Fruit fly (Drosophila melanogaster) whole organism, prepupa: ENCODE data around the gene TwdlG.

Source experiments
- Blimp-1 ChIP-seq: fragments of 200-800 bp; sonication (Bioruptor generic); optimal IDR thresholded peaks from 3 replicates; lab custom pipeline; 2017; ENCODE audit warnings: missing biosample characterization, missing genetic modification characterization, mild to moderate bottlenecking, moderate library complexity, missing genetic modification reagents
- CG10631 ChIP-seq: fragments of 200-800 bp; sonication (Bioruptor generic); optimal IDR thresholded peaks from 2 replicates; lab custom pipeline; 2016; ENCODE audit warnings: missing biosample characterization, missing genetic modification characterization
- CG11294 ChIP-seq: fragments of 200-800 bp; sonication (Bioruptor generic); IDR thresholded peaks from 2 replicates; pipeline ENCODE4 v1.3.6; 2022; ENCODE audit warnings: missing biosample characterization, missing genetic modification characterization
- CG11762 ChIP-seq: fragments of 200-800 bp; sonication (Bioruptor generic); optimal IDR thresholded peaks from 3 replicates; lab custom pipeline; 2016; ENCODE audit warnings: missing biosample characterization, missing genetic modification characterization; ENCODE audit not compliant: insufficient read depth
- CG15336 ChIP-seq: fragments of 200-800 bp; sonication (Bioruptor generic); IDR thresholded peaks from 2 replicates; pipeline ENCODE4 v1.3.6; 2022; ENCODE audit warnings: missing biosample characterization, missing genetic modification characterization
- CG1621 ChIP-seq: fragments of 200-800 bp; sonication (Bioruptor generic); optimal IDR thresholded peaks from 3 replicates; lab custom pipeline; 2018; ENCODE audit warnings: missing biosample characterization, mild to moderate bottlenecking, missing genetic modification characterization
- CG16779 ChIP-seq: fragments of 200-800 bp; sonication (Bioruptor generic); optimal IDR thresholded peaks from 3 replicates; lab custom pipeline; 2017; ENCODE audit warnings: missing biosample characterization, mild to moderate bottlenecking, missing genetic modification characterization
- CG3032 ChIP-seq: fragments of 200-800 bp; optimal IDR thresholded peaks from 2 replicates; lab custom pipeline; 2019; ENCODE audit warnings: missing biosample characterization, mild to moderate bottlenecking, missing genetic modification characterization, moderate library complexity
- CG32006 ChIP-seq: fragments of 200-800 bp; sonication (Bioruptor generic); optimal IDR thresholded peaks from 3 replicates; lab custom pipeline; 2017; ENCODE audit warnings: missing biosample characterization, mild to moderate bottlenecking, missing genetic modification characterization
- CG34406 ChIP-seq: fragments of 200-800 bp; sonication (Bioruptor generic); optimal IDR thresholded peaks from 3 replicates; lab custom pipeline; 2016; ENCODE audit warnings: missing biosample characterization, missing genetic modification characterization
- CG3919 ChIP-seq: fragments of 200-800 bp; sonication (Bioruptor generic); optimal IDR thresholded peaks from 3 replicates; lab custom pipeline; 2016; ENCODE audit warnings: missing biosample characterization, missing genetic modification characterization
- CG4318 ChIP-seq: fragments of 200-800 bp; sonication (Bioruptor generic); optimal IDR thresholded peaks from 3 replicates; lab custom pipeline; 2017; ENCODE audit warnings: missing biosample characterization, mild to moderate bottlenecking, missing genetic modification characterization
- CG6163 ChIP-seq: fragments of 200-800 bp; sonication (Bioruptor generic); IDR thresholded peaks from 3 replicates; pipeline ENCODE4 v1.3.6; 2022; ENCODE audit warnings: missing biosample characterization, missing genetic modification characterization
- CG6276 ChIP-seq: fragments of 200-800 bp; sonication (Bioruptor generic); optimal IDR thresholded peaks from 2 replicates; lab custom pipeline; 2017; ENCODE audit warnings: missing biosample characterization, mild to moderate bottlenecking, missing genetic modification characterization
- CG6808 ChIP-seq: fragments of 200-800 bp; sonication (Bioruptor generic); optimal IDR thresholded peaks from 3 replicates; lab custom pipeline; 2017; ENCODE audit warnings: missing biosample characterization, missing genetic modification characterization, mild to moderate bottlenecking, moderate library complexity, missing genetic modification reagents
- CG7368 ChIP-seq: fragments of 200-800 bp; sonication (Bioruptor generic); optimal IDR thresholded peaks from 3 replicates; lab custom pipeline; 2016; ENCODE audit warnings: missing biosample characterization, missing genetic modification characterization
- CG8119 ChIP-seq: fragments of 200-800 bp; sonication (Bioruptor generic); IDR thresholded peaks from 3 replicates; pipeline ENCODE4 v1.3.6; 2022; ENCODE audit warnings: missing biosample characterization, missing genetic modification characterization
- CG8632 ChIP-seq: fragments of 200-800 bp; sonication (Bioruptor generic); optimal IDR thresholded peaks from 3 replicates; lab custom pipeline; 2016; ENCODE audit warnings: missing biosample characterization, missing genetic modification characterization
- CG9139 ChIP-seq: fragments of 200-800 bp; sonication (Bioruptor generic); optimal IDR thresholded peaks from 3 replicates; lab custom pipeline; 2017; ENCODE audit warnings: missing biosample characterization, mild to moderate bottlenecking, missing genetic modification characterization
- Eip75B ChIP-seq: fragments of 200-800 bp; sonication (Bioruptor generic); optimal IDR thresholded peaks from 3 replicates; lab custom pipeline; 2016; ENCODE audit warnings: missing biosample characterization, missing genetic modification characterization
- Eip78C ChIP-seq: fragments of 200-800 bp; sonication (Bioruptor generic); peaks from one replicate; lab custom pipeline; 2016; ENCODE audit warnings: missing biosample characterization, missing genetic modification characterization
- Eip93F ChIP-seq: fragments of 200-800 bp; sonication (Bioruptor generic); optimal IDR thresholded peaks from 2 replicates; lab custom pipeline; 2016; ENCODE audit warnings: missing biosample characterization, mild to moderate bottlenecking, missing genetic modification characterization
- Gug ChIP-seq: fragments of 200-800 bp; sonication (Bioruptor generic); IDR thresholded peaks from 2 replicates; pipeline ENCODE4 v1.3.6; 2022; ENCODE audit warnings: missing biosample characterization, missing genetic modification characterization
- Hr39 ChIP-seq: fragments of 200-800 bp; sonication (Bioruptor generic); optimal IDR thresholded peaks from 2 replicates; lab custom pipeline; 2016; ENCODE audit warnings: missing biosample characterization, missing genetic modification characterization
- Lpt ChIP-seq: fragments of 200-800 bp; sonication (Bioruptor generic); optimal IDR thresholded peaks from 3 replicates; lab custom pipeline; 2016; ENCODE audit warnings: missing biosample characterization, missing genetic modification characterization
- Sox14 ChIP-seq: fragments of 200-800 bp; sonication (Bioruptor generic); optimal IDR thresholded peaks from 3 replicates; lab custom pipeline; 2016; ENCODE audit warnings: missing biosample characterization, missing genetic modification characterization
- Sox15 ChIP-seq: fragments of 200-800 bp; sonication (Bioruptor generic); optimal IDR thresholded peaks from 3 replicates; lab custom pipeline; 2016; ENCODE audit warnings: missing biosample characterization, missing genetic modification characterization
- achi ChIP-seq: fragments of 200-800 bp; sonication (Bioruptor generic); optimal IDR thresholded peaks from 3 replicates; lab custom pipeline; 2016; ENCODE audit warnings: missing biosample characterization, missing genetic modification characterization
- cyc ChIP-seq: fragments of 200-800 bp; sonication (Bioruptor generic); optimal IDR thresholded peaks from 3 replicates; lab custom pipeline; 2016; ENCODE audit warnings: missing biosample characterization, missing genetic modification characterization
- dsx ChIP-seq: fragments of 200-800 bp; optimal IDR thresholded peaks from 3 replicates; lab custom pipeline; 2019; ENCODE audit warnings: missing biosample characterization, mild to moderate bottlenecking, missing genetic modification characterization, moderate library complexity; ENCODE audit not compliant: poor library complexity, severe bottlenecking
- eg ChIP-seq: fragments of 200-800 bp; sonication (Bioruptor generic); IDR thresholded peaks from 3 replicates; pipeline ENCODE4 v1.3.6; 2022; ENCODE audit warnings: missing biosample characterization, missing genetic modification characterization
- esn ChIP-seq: fragments of 200-800 bp; sonication (Bioruptor generic); optimal IDR thresholded peaks from 2 replicates; lab custom pipeline; 2016; ENCODE audit warnings: missing biosample characterization, mild to moderate bottlenecking, missing genetic modification characterization, moderate library complexity
- fd59A ChIP-seq: fragments of 200-800 bp; sonication (Bioruptor generic); optimal IDR thresholded peaks from 2 replicates; lab custom pipeline; 2017; ENCODE audit warnings: missing biosample characterization, mild to moderate bottlenecking, missing genetic modification characterization, missing genetic modification reagents
- fd85E ChIP-seq: fragments of 200-800 bp; sonication (Bioruptor generic); optimal IDR thresholded peaks from 3 replicates; lab custom pipeline; 2016; ENCODE audit warnings: missing biosample characterization, missing genetic modification characterization
- fkh ChIP-seq: fragments of 200-800 bp; sonication (Bioruptor generic); optimal IDR thresholded peaks from 3 replicates; lab custom pipeline; 2017; ENCODE audit warnings: missing biosample characterization, mild to moderate bottlenecking, missing genetic modification characterization, moderate library complexity
- net ChIP-seq: fragments of 200-800 bp; sonication (Bioruptor generic); optimal IDR thresholded peaks from 3 replicates; lab custom pipeline; 2016; ENCODE audit warnings: missing biosample characterization, missing genetic modification characterization
- pdm3 ChIP-seq: fragments of 200-800 bp; sonication (Bioruptor generic); optimal IDR thresholded peaks from 3 replicates; lab custom pipeline; 2016; ENCODE audit warnings: missing biosample characterization, missing genetic modification characterization
- salr ChIP-seq, 2 experiments: fragments of 200-800 bp; sonication (Bioruptor generic); optimal IDR thresholded peaks; 3 replicates each; lab custom pipeline; 2016 to 2018; ENCODE audit warnings: missing biosample characterization in 2 of 2, missing genetic modification characterization in 2 of 2, mild to moderate bottlenecking in 1 of 2
- ss ChIP-seq, 2 experiments: fragments of 200-800 bp; sonication (Bioruptor generic); optimal IDR thresholded peaks; 2 replicates in 1 of 2; 3 replicates in 1 of 2; lab custom pipeline; 2017 to 2018; ENCODE audit warnings: mild to moderate bottlenecking in 2 of 2, missing biosample characterization in 2 of 2, missing genetic modification characterization in 2 of 2, moderate library complexity in 1 of 2
- svp ChIP-seq: fragments of 200-800 bp; sonication (Bioruptor generic); peaks from one replicate; lab custom pipeline; 2016; ENCODE audit warnings: missing biosample characterization, missing genetic modification characterization
- topi ChIP-seq: fragments of 200-800 bp; sonication (Bioruptor generic); optimal IDR thresholded peaks from 3 replicates; lab custom pipeline; 2016; ENCODE audit warnings: missing biosample characterization, missing genetic modification characterization

Gene TwdlG

DNA sequence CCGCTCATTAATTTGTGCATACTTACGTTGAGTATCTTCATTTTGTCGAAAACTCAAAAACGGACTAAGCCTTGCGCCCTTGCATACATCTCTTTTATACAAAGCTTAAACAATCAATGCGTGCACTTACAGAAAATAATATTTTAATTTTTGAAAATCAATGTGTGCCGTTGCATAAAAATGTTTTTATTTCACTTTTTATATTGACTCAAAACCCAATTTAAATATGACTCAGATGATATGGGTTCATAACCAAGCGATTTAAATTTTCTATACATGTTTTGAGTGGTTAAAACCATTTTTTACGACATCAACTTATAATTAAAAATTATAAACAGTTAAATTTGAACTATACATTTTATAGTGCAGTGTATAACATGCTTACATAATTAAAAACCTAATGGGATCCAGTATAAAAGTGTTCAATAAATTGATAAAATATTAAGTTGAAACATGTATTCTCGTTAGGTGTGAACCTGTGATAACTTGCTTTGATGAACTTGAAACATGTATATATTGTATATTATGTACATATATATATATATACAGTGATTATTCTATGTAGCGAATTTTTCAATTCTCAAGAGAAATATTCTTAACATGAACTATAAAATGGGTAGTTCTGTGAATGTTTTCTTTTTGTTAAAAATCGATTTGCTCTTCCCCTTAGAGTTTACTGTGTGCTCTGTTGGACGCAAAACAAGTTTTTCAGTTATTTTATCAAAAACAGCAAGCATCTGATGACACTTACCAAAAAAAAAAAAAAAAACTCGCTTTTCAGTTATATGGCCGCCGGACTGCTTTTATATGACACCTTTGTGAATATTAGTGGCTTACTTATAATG lies 7.8 kb downstream of the TwdlG start, which contains the start of gene CG34305 (continued):
- no peak for TF ChIP-seq Eip93F (GFP tag; lab: Kevin White, UChicago)
- no peak for TF ChIP-seq CG11294 (GFP tag; lab: Robert Waterston, UW)
- TF ChIP-seq CG11762 (GFP tag; lab: Kevin White, UChicago), result peak; percentile 4
- no peak for TF ChIP-seq CG15336 (GFP tag; lab: Robert Waterston, UW)
- TF ChIP-seq dsx (GFP tag; lab: Kevin White, UChicago), result no peak
- TF ChIP-seq ss (GFP tag; optimal IDR thresholded peaks at IDR 0.05; lab: Kevin White, UChicago), result no peak
- no peak for TF ChIP-seq fd59A (GFP tag; lab: Kevin White, UChicago)
- TF ChIP-seq svp, result peak; percentile 66
- no peak for TF ChIP-seq Blimp-1 (GFP tag; lab: Kevin White, UChicago)
- no peak for TF ChIP-seq CG32006 (GFP tag; lab: Kevin White, UChicago)
- no peak for TF ChIP-seq fd85E (GFP tag; lab: Kevin White, UChicago)
- TF ChIP-seq esn (GFP tag; lab: Kevin White, UChicago), result peak; percentile 65
- TF ChIP-seq CG3919 (GFP tag; lab: Kevin White, UChicago), result peak; percentile 11
- TF ChIP-seq pdm3 (GFP tag; lab: Kevin White, UChicago), result peak; percentile 54
- TF ChIP-seq CG16779 (tag; lab: Kevin White, UChicago), result no peak
- peak; percentile 18 for TF ChIP-seq CG10631
- no peak for TF ChIP-seq CG3032 (tag; lab: Kevin White, UChicago)
- TF ChIP-seq salr (GFP tag; optimal IDR thresholded peaks at IDR 0.05; lab: Kevin White, UChicago), result no peak
- peak; percentile 13 for TF ChIP-seq CG8632 (GFP tag; lab: Kevin White, UChicago)

- TF ChIP-seq svp (peak; percentile 89), achi (GFP tag; lab: Kevin White, UChicago) (no peak), CG1621 (peak; percentile 7), CG8119 (no peak), CG6808 (GFP tag; lab: Kevin White, UChicago) (no peak)
Measured at dm6 chr3R:4242209-4242887, 8.8 kb downstream of the TwdlG start, which contains the start of gene CG14642. Gene CG14642, minus strand, starts transcription at chr3R:4242717.

DNA sequence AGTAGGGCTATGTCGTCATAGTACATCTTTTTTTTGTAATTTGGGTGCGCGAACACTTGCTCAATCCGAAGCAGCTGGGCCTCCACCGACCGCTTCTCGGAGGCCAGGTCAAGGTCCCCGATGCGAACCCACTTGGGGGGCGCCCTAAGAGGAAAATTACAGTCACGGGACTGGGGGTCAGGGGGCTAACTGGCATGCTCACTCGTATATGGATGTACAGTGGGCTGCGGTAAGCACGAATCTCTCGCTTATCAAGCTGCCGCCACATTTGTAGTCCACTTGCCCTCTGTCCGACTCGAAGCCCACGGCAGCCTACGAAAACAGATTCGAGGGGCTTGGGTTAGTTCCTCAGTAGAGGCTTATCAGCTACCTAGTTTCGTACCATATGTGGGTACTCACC lies 9.4 kb downstream of the TwdlG start:
- TF ChIP-seq Eip78C (GFP tag; lab: Kevin White, UChicago) (peak; percentile 24), Gug (GFP tag; lab: Robert Waterston, UW) (no peak), CG9139 (no peak), svp (peak; percentile 95)

- no peak for TF ChIP-seq achi (GFP tag; lab: Kevin White, UChicago)
- TF ChIP-seq CG16779 (tag; lab: Kevin White, UChicago), result peak; percentile 37
- peak; percentile 18 for TF ChIP-seq net
- no peak for TF ChIP-seq cyc (GFP tag; lab: Kevin White, UChicago)
- TF ChIP-seq fkh (GFP tag; lab: Kevin White, UChicago), result no peak
- TF ChIP-seq svp, result peak; percentile 86
- no peak for TF ChIP-seq Sox15
- TF ChIP-seq CG11294 (GFP tag; lab: Robert Waterston, UW), result no peak
- TF ChIP-seq fd59A (GFP tag; lab: Kevin White, UChicago), result no peak
- TF ChIP-seq Eip75B (GFP tag; lab: Kevin White, UChicago), result peak; percentile 12
- TF ChIP-seq eg (GFP tag; lab: Robert Waterston, UW), result no peak
- TF ChIP-seq CG7368, result no peak
- TF ChIP-seq pdm3 (GFP tag; lab: Kevin White, UChicago), result no peak
- TF ChIP-seq Sox14 (GFP tag; lab: Kevin White, UChicago), result peak; percentile 64
- TF ChIP-seq topi (GFP tag; lab: Kevin White, UChicago), result peak; percentile 16
- peak; percentile 70 for TF ChIP-seq Eip78C (GFP tag; lab: Kevin White, UChicago)
- peak; percentile 17 for TF ChIP-seq CG6276 (GFP tag; lab: Kevin White, UChicago)
- no peak for TF ChIP-seq Blimp-1 (GFP tag; lab: Kevin White, UChicago)
- TF ChIP-seq CG32006 (GFP tag; lab: Kevin White, UChicago), result no peak
- peak; percentile 52; the same call in 2 of the 3 replicates for TF ChIP-seq CG6163 (GFP tag; lab: Robert Waterston, UW)
- no peak for TF ChIP-seq Hr39 (GFP tag; lab: Kevin White, UChicago)
- peak; percentile 14 for TF ChIP-seq CG3919 (GFP tag; lab: Kevin White, UChicago)
- TF ChIP-seq CG34406 (GFP tag; lab: Kevin White, UChicago), result no peak
- TF ChIP-seq fd85E (GFP tag; lab: Kevin White, UChicago), result no peak
- no peak for TF ChIP-seq CG4318
- peak; percentile 45 for TF ChIP-seq Lpt
- peak; percentile 0 for TF ChIP-seq CG6808 (GFP tag; lab: Kevin White, UChicago)
Measured at dm6 chr3R:4236534-4236933, 14.6 kb downstream of the TwdlG start.
